Worm (Caenorhabditis elegans): ENCODE data around the gene Y81B9A.1.

- TF ChIP-seq lsy-2 (tag; optimal IDR thresholded peaks at IDR 0.05) = no peak
- no peak for TF ChIP-seq zag-1 (tag; optimal IDR thresholded peaks at IDR 0.05)
- no peak for TF ChIP-seq zip-11 (GFP tag; IDR thresholded peaks at IDR 0.05)
- no peak for TF ChIP-seq ztf-11 (tag; optimal IDR thresholded peaks at IDR 0.05)
- no peak for TF ChIP-seq lin-15B (tag; optimal IDR thresholded peaks at IDR 0.05)
- no peak for TF ChIP-seq nhr-28 (tag; optimal IDR thresholded peaks at IDR 0.05)
- no peak for TF ChIP-seq R02D3.7 (tag; optimal IDR thresholded peaks at IDR 0.05)
- no peak for TF ChIP-seq nhr-25 (tag; optimal IDR thresholded peaks at IDR 0.05; ENCODE audit: borderline replicate concordance, insufficient read depth)
- TF ChIP-seq pha-4 (GFP tag; IDR thresholded peaks at IDR 0.05) = no peak
- no peak for TF ChIP-seq pha-4 (tag; optimal IDR thresholded peaks at IDR 0.05)
- TF ChIP-seq nhr-11 (tag; optimal IDR thresholded peaks at IDR 0.05) = no peak
- no peak for TF ChIP-seq lir-3 (tag; optimal IDR thresholded peaks at IDR 0.05)
- no peak for TF ChIP-seq hlh-11 (tag; optimal IDR thresholded peaks at IDR 0.05)
- no peak for TF ChIP-seq mep-1 (tag; optimal IDR thresholded peaks at IDR 0.05)
Measured at ce11 chrX:9232037-9232436, 39.8 kb downstream of the Y81B9A.1 start, which contains the start of gene vav-1.

Measured in whole organism, L4 larva.